Fruit fly (Drosophila melanogaster): ENCODE measurements around the gene Rcd4.

Gene Rcd4

DNA sequence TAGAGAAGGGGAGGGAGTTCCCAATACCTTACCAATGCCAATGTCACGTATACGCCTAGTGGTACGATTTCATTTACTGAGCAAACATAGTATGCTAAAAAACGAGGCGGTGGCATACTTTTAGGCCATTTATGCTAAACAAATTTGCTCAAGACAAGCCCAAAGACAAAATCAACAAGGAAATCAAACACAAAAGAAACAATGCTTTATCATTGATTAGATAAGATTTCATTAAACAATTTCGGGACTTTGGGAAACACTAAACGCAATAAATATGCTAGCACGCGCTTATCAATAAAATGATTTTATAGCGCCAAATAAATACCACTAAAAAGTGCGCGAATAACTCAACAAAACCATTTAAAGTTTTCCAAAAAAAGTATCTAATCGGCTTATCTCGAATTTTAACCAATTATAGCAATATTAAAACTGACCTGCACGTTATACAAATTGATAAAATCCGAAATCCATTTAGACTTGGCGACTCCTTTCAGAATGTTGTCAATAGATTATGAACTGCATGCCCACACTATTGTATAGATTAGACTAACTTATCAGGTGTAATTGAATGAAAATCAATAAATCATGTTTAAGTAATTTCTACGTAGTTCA, 32.0 kb upstream of the Rcd4 start (continued):
- peak; percentile 80 for TF ChIP-seq ATbp (GFP tag; optimal IDR thresholded peaks at IDR 0.05)
- TF ChIP-seq pzg (GFP tag; optimal IDR thresholded peaks at IDR 0.05), result no peak
- TF ChIP-seq hb (GFP tag; IDR thresholded peaks at IDR 0.05; ENCODE audit: partially characterized antibody), result no peak
- peak; percentile 31 for TF ChIP-seq CG10209 (GFP tag; optimal IDR thresholded peaks at IDR 0.05)
- peak; percentile 74 for TF ChIP-seq Hmr (GFP tag; optimal IDR thresholded peaks at IDR 0.05)
- peak; percentile 58 for TF ChIP-seq Meics (GFP tag; optimal IDR thresholded peaks at IDR 0.05)
- no peak for TF ChIP-seq btn (GFP tag; optimal IDR thresholded peaks at IDR 0.05)
- no peak for TF ChIP-seq Drgx (GFP tag; IDR thresholded peaks at IDR 0.05)
- no peak for TF ChIP-seq Mrtf (GFP tag; IDR thresholded peaks at IDR 0.05)
- peak; percentile 3 for TF ChIP-seq Nf-YB (GFP tag; optimal IDR thresholded peaks at IDR 0.05)
- TF ChIP-seq luna (GFP tag; optimal IDR thresholded peaks at IDR 0.05), result peak; percentile 35
- TF ChIP-seq CG2120 (GFP tag; optimal IDR thresholded peaks at IDR 0.05), result peak; percentile 36
- no peak for TF ChIP-seq CG11696 (GFP tag; IDR thresholded peaks at IDR 0.05)
- TF ChIP-seq CG15514 (GFP tag; optimal IDR thresholded peaks at IDR 0.05), result peak; percentile 62
- peak; percentile 35 for TF ChIP-seq CG5180 (GFP tag; optimal IDR thresholded peaks at IDR 0.05)
- no peak for TF ChIP-seq trh (GFP tag; optimal IDR thresholded peaks at IDR 0.05)
- peak; percentile 6; the same call in 1 of the 2 replicates for TF ChIP-seq CG4730 (GFP tag; IDR thresholded peaks at IDR 0.05)
- TF ChIP-seq BEAF-32 (GFP tag; optimal IDR thresholded peaks at IDR 0.05), result no peak
- peak; percentile 52 for TF ChIP-seq Hand (GFP tag; optimal IDR thresholded peaks at IDR 0.05)
- no peak for TF ChIP-seq CG10366 (GFP tag; IDR thresholded peaks at IDR 0.05)
- TF ChIP-seq Kr (GFP tag; optimal IDR thresholded peaks at IDR 0.05), result no peak
- peak; percentile 70 for TF ChIP-seq CG12071 (GFP tag; optimal IDR thresholded peaks at IDR 0.05)
- no peak for TF ChIP-seq Ets65A (GFP tag)
- peak in 1 of 2 experiments; percentile 11 for TF ChIP-seq chif (GFP tag; optimal IDR thresholded peaks at IDR 0.05)
- no peak for TF ChIP-seq CG8944 (GFP tag; optimal IDR thresholded peaks at IDR 0.05)
- 0 out of 3 replicates have a peak, but pooled peaks have one; percentile 26 for TF ChIP-seq otp (GFP tag; IDR thresholded peaks at IDR 0.05)
- TF ChIP-seq CG3163 (GFP tag; optimal IDR thresholded peaks at IDR 0.05), result no peak
- no peak for TF ChIP-seq Dp (GFP tag; optimal IDR thresholded peaks at IDR 0.05)
- no peak for TF ChIP-seq Dfd (GFP tag; optimal IDR thresholded peaks at IDR 0.05)
- peak; percentile 55 for TF ChIP-seq CG17385 (GFP tag; optimal IDR thresholded peaks at IDR 0.05)
- no peak for TF ChIP-seq Xrp1 (GFP tag; IDR thresholded peaks at IDR 0.05)
- no peak for TF ChIP-seq sens-2 (GFP tag; IDR thresholded peaks at IDR 0.05)
- no peak for TF ChIP-seq fu2 (GFP tag; optimal IDR thresholded peaks at IDR 0.05)
- no peak for TF ChIP-seq CG1792 (GFP tag; optimal IDR thresholded peaks at IDR 0.05)
- TF ChIP-seq CTCF (GFP tag; optimal IDR thresholded peaks at IDR 0.05), result no peak
- TF ChIP-seq zf30C (GFP tag; optimal IDR thresholded peaks at IDR 0.05), result no peak
- TF ChIP-seq tup (GFP tag; optimal IDR thresholded peaks at IDR 0.05), result no peak
- no peak for TF ChIP-seq CG1832 (GFP tag; optimal IDR thresholded peaks at IDR 0.05)
- no peak for TF ChIP-seq wor (GFP tag; IDR thresholded peaks at IDR 0.05)
- no peak for TF ChIP-seq CG14667 (GFP tag; IDR thresholded peaks at IDR 0.05)
- no peak for TF ChIP-seq en (GFP tag; optimal IDR thresholded peaks at IDR 0.05)
- no peak for TF ChIP-seq Lpt (GFP tag; optimal IDR thresholded peaks at IDR 0.05)
- TF ChIP-seq aop (GFP tag; IDR thresholded peaks at IDR 0.05), result no peak
- no peak for TF ChIP-seq CG9215 (GFP tag; IDR thresholded peaks at IDR 0.05)
- TF ChIP-seq CG8290 (GFP tag; optimal IDR thresholded peaks at IDR 0.05), result no peak
- peak in 1 of 2 experiments; percentile 63 for TF ChIP-seq CG8290 (tag; optimal IDR thresholded peaks at IDR 0.05)
- TF ChIP-seq CG1024 (GFP tag; IDR thresholded peaks at IDR 0.05), result no peak
- TF ChIP-seq Adf1 (GFP tag; IDR thresholded peaks at IDR 0.05), result no peak
- no peak; the same call in 2 of the 3 replicates for TF ChIP-seq ci (GFP tag; IDR thresholded peaks at IDR 0.05)
- no peak for TF ChIP-seq Chrac-16 (GFP tag; optimal IDR thresholded peaks at IDR 0.05)
- no peak for TF ChIP-seq HLH54F (GFP tag; optimal IDR thresholded peaks at IDR 0.05)
- no peak for TF ChIP-seq bbx (GFP tag; IDR thresholded peaks at IDR 0.05; ENCODE audit: partially characterized antibody)

Data from whole organism, embryonic.